Worm (Caenorhabditis elegans): ENCODE data around the gene aakg-4.

aakg-4 gene

DNA sequence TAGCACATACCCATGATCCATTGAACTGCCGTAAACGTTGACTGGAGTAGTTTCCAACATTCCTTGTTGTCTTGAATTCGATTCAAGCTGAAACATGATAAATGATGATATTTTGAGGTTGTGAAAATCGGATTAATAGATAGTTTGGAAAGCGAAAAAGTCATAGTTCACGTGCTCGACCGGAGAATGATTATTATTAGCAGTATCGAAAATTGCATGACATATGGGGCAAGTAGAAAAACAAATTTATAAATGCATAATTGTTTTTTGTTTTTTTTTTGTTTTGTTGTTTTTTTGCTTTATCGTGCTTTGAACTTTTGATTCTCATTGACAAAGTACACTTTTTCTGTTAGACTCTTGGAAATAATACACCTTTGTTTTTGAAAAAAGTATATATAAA lies at the start of gene aakg-4:
Gene aakg-4 (minus strand): TSS at position 101 of the 400 bp plus-strand sequence.
- TF ChIP-seq nhr-12 (tag; optimal IDR thresholded peaks at IDR 0.05), result no peak
- no peak for TF ChIP-seq elt-1 (tag; optimal IDR thresholded peaks at IDR 0.05)
- no peak for TF ChIP-seq nfya-1 (tag; optimal IDR thresholded peaks at IDR 0.05; ENCODE audit: insufficient read depth)

- TF ChIP-seq ZK546.5 (tag; optimal IDR thresholded peaks at IDR 0.05) (no peak), elt-1 (tag; optimal IDR thresholded peaks at IDR 0.05) (no peak), nfya-1 (tag; optimal IDR thresholded peaks at IDR 0.05; ENCODE audit: insufficient read depth) (no peak), unc-62 (GFP tag; optimal IDR thresholded peaks at IDR 0.05) (no peak), ama-1 (optimal IDR thresholded peaks at IDR 0.05) (no peak), hmg-11 (tag; optimal IDR thresholded peaks at IDR 0.05) (no peak), aly-2 (tag; optimal IDR thresholded peaks at IDR 0.05) (no peak), jun-1 (tag; optimal IDR thresholded peaks at IDR 0.05) (peak; percentile 5), sea-2 (GFP tag; optimal IDR thresholded peaks at IDR 0.05) (no peak), ceh-82 (tag; optimal IDR thresholded peaks at IDR 0.05) (no peak), ceh-28 (tag; optimal IDR thresholded peaks at IDR 0.05) (peak; percentile 11), snpc-4 (tag; optimal IDR thresholded peaks at IDR 0.05) (peak; percentile 20), nhr-23 (tag; optimal IDR thresholded peaks at IDR 0.05) (no peak), daf-12 (tag; optimal IDR thresholded peaks at IDR 0.05) (no peak), pha-4 (tag; optimal IDR thresholded peaks at IDR 0.05) (peak; percentile 79), ceh-9 (tag; optimal IDR thresholded peaks at IDR 0.05) (no peak), ztf-11 (tag; optimal IDR thresholded peaks at IDR 0.05) (no peak), eor-1 (tag; optimal IDR thresholded peaks at IDR 0.05) (no peak), nhr-25 (tag; optimal IDR thresholded peaks at IDR 0.05) (peak; percentile 80), egl-27 (tag; optimal IDR thresholded peaks at IDR 0.05) (no peak), pqm-1 (tag; optimal IDR thresholded peaks at IDR 0.05) (no peak), nhr-237 (tag; optimal IDR thresholded peaks at IDR 0.05) (no peak), zag-1 (tag; optimal IDR thresholded peaks at IDR 0.05) (no peak), lin-15B (tag; optimal IDR thresholded peaks at IDR 0.05) (no peak), skn-1 (tag; optimal IDR thresholded peaks at IDR 0.05) (no peak), tbx-2 (tag; optimal IDR thresholded peaks at IDR 0.05) (no peak), nhr-28 (tag; optimal IDR thresholded peaks at IDR 0.05) (no peak), nhr-77 (tag; optimal IDR thresholded peaks at IDR 0.05) (no peak), mml-1 (tag; optimal IDR thresholded peaks at IDR 0.05) (no peak), ztf-4 (tag; optimal IDR thresholded peaks at IDR 0.05) (no peak)
These were observed 49.1 kb upstream of the aakg-4 start for ce11 chrX:2368042-2368814.

DNA sequence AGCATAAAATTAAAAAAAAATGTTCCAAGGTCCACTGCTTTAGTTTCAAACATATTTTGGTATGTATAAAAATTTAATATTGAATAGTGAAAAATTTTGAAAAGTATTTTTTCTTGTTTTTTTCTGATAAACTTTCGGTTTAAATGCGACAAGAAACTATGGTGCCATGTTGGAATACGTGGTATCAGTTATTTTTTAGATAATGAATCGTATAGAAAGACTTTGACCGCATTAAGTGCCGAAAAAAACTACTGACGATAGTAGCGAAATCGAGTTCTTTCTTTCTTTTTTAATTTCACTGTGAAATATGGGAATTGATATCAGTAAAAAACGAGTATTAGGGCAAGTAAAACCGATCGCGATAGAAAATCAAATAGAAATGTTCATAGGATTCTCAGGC lies 46.8 kb upstream of the aakg-4 start, which contains the start of gene T24D8.6:
Gene T24D8.6 (minus strand): TSS at position 101 of the 400 bp plus-strand sequence.
- TF ChIP-seq nfya-1 (tag; optimal IDR thresholded peaks at IDR 0.05; ENCODE audit: insufficient read depth) (no peak), ZK546.5 (tag; optimal IDR thresholded peaks at IDR 0.05) (no peak), eor-1 (tag; optimal IDR thresholded peaks at IDR 0.05) (no peak), nhr-23 (tag; optimal IDR thresholded peaks at IDR 0.05) (no peak), ztf-11 (tag; optimal IDR thresholded peaks at IDR 0.05) (no peak), nhr-67 (tag; optimal IDR thresholded peaks at IDR 0.05) (no peak), ztf-4 (tag; optimal IDR thresholded peaks at IDR 0.05) (no peak)

- TF ChIP-seq egl-5 (tag; optimal IDR thresholded peaks at IDR 0.05) (peak; percentile 42), fkh-10 (GFP tag; optimal IDR thresholded peaks at IDR 0.05) (no peak), lin-39 (tag; optimal IDR thresholded peaks at IDR 0.05) (no peak), nhr-25 (tag; optimal IDR thresholded peaks at IDR 0.05) (peak; percentile 85), nhr-67 (tag; optimal IDR thresholded peaks at IDR 0.05) (peak; percentile 61), pqm-1 (tag; optimal IDR thresholded peaks at IDR 0.05) (peak; percentile 88), nhr-11 (tag; optimal IDR thresholded peaks at IDR 0.05) (peak; percentile 70), ama-1 (optimal IDR thresholded peaks at IDR 0.05) (no peak), daf-12 (tag; optimal IDR thresholded peaks at IDR 0.05) (peak; percentile 45), ceh-28 (tag; optimal IDR thresholded peaks at IDR 0.05) (peak; percentile 98), aly-2 (tag; optimal IDR thresholded peaks at IDR 0.05) (peak; percentile 64), egl-27 (tag; optimal IDR thresholded peaks at IDR 0.05) (peak; percentile 57), fkh-2 (tag; optimal IDR thresholded peaks at IDR 0.05) (no peak), hmg-11 (tag; optimal IDR thresholded peaks at IDR 0.05) (peak; percentile 81), sea-2 (GFP tag; optimal IDR thresholded peaks at IDR 0.05) (no peak), nfya-1 (tag; optimal IDR thresholded peaks at IDR 0.05; ENCODE audit: insufficient read depth) (peak; percentile 51), nhr-76 (tag; optimal IDR thresholded peaks at IDR 0.05) (peak; percentile 74), nhr-237 (tag; optimal IDR thresholded peaks at IDR 0.05) (peak; percentile 61), nhr-28 (tag; optimal IDR thresholded peaks at IDR 0.05) (peak; percentile 66), zag-1 (tag; optimal IDR thresholded peaks at IDR 0.05) (peak; percentile 34), ceh-16 (tag; optimal IDR thresholded peaks at IDR 0.05) (no peak), lsy-12 (tag; optimal IDR thresholded peaks at IDR 0.05) (peak; percentile 88), mml-1 (tag; optimal IDR thresholded peaks at IDR 0.05) (no peak), nhr-23 (tag; optimal IDR thresholded peaks at IDR 0.05) (peak; percentile 97), ceh-9 (tag; optimal IDR thresholded peaks at IDR 0.05) (no peak), unc-39 (tag; optimal IDR thresholded peaks at IDR 0.05) (no peak), unc-62 (GFP tag; optimal IDR thresholded peaks at IDR 0.05) (peak; percentile 4), nhr-43 (tag; optimal IDR thresholded peaks at IDR 0.05; ENCODE audit: poor library complexity, severe bottlenecking) (peak; percentile 97), lin-15B (tag; optimal IDR thresholded peaks at IDR 0.05) (no peak), skn-1 (tag; optimal IDR thresholded peaks at IDR 0.05) (peak; percentile 90), jun-1 (tag; optimal IDR thresholded peaks at IDR 0.05) (peak; percentile 97)
These were observed 45.7 kb upstream of the aakg-4 start for ce11 chrX:2364703-2365299.
